Fruit fly (Drosophila melanogaster) whole organism, wandering third instar larva: Measurements from ENCODE around the gene CG43249.

Experiments used
- Abd-B ChIP-seq: fragments of >200 bp; optimal IDR thresholded peaks from 2 replicates; lab custom pipeline; 2017; ENCODE audit warnings: missing biosample characterization, missing genetic modification characterization
- CG32264 ChIP-seq: fragments of 200-800 bp; sonication (Bioruptor generic); optimal IDR thresholded peaks from 2 replicates; lab custom pipeline; 2016; ENCODE audit warnings: missing biosample characterization, missing genetic modification characterization
- CG9705 ChIP-seq: fragments of 200-800 bp; sonication (Bioruptor generic); optimal IDR thresholded peaks from 2 replicates; lab custom pipeline; 2018; ENCODE audit warnings: missing biosample characterization, mild to moderate bottlenecking, missing genetic modification characterization
- CrebA ChIP-seq: fragments of 200-800 bp; sonication (Bioruptor generic); optimal IDR thresholded peaks from 2 replicates; lab custom pipeline; 2016; ENCODE audit warnings: missing biosample characterization, mild to moderate bottlenecking, missing genetic modification characterization, borderline replicate concordance
- Dfd ChIP-seq: fragments of >200 bp; optimal IDR thresholded peaks from 2 replicates; lab custom pipeline; 2017; ENCODE audit warnings: missing biosample characterization, missing genetic modification characterization
- Dif ChIP-seq: fragments of 200-275, 200-300 bp; sonication (Bioruptor generic); optimal IDR thresholded peaks from 2 replicates; lab custom pipeline; 2018; ENCODE audit warnings: missing biosample characterization, missing genetic modification characterization; ENCODE audit not compliant: partially characterized antibody
- GATAd ChIP-seq: sonication (Bioruptor generic); optimal IDR thresholded peaks from 2 replicates; lab custom pipeline; 2016; ENCODE audit warnings: missing biosample characterization, missing genetic modification characterization
- HLH106 ChIP-seq: fragments of 200-800 bp; optimal IDR thresholded peaks from 3 replicates; lab custom pipeline; 2019; ENCODE audit warnings: missing biosample characterization, mild to moderate bottlenecking, missing genetic modification characterization, moderate library complexity
- Hr78 ChIP-seq: fragments of >200 bp; optimal IDR thresholded peaks from 2 replicates; lab custom pipeline; 2017; ENCODE audit warnings: missing biosample characterization, missing genetic modification characterization
- Hr83 ChIP-seq: fragments of 200-300 bp; sonication (Bioruptor generic); optimal IDR thresholded peaks from 2 replicates; lab custom pipeline; 2016; ENCODE audit warnings: missing biosample characterization, mild to moderate bottlenecking, missing genetic modification characterization, moderate library complexity; ENCODE audit not compliant: poor library complexity, severe bottlenecking
- Jra ChIP-seq: sonication (Bioruptor generic); optimal IDR thresholded peaks from 2 replicates; lab custom pipeline; 2016; ENCODE audit warnings: missing biosample characterization, missing genetic modification characterization
- Mio ChIP-seq: sonication (Bioruptor generic); optimal IDR thresholded peaks from 2 replicates; lab custom pipeline; 2016; ENCODE audit warnings: missing biosample characterization, missing genetic modification characterization
- Myc ChIP-seq: fragments of >200 bp; optimal IDR thresholded peaks from 2 replicates; lab custom pipeline; 2017
- N ChIP-seq: fragments of >200 bp; optimal IDR thresholded peaks from 2 replicates; lab custom pipeline; 2018; ENCODE audit warnings: missing biosample characterization, missing external identifiers, missing genetic modification characterization
- Vsx2 ChIP-seq: fragments of 200-300, 225-300 bp; sonication (Bioruptor generic); optimal IDR thresholded peaks from 2 replicates; lab custom pipeline; 2018; ENCODE audit warnings: missing biosample characterization, missing genetic modification characterization; ENCODE audit not compliant: partially characterized antibody
- br ChIP-seq: fragments of 200-800 bp; sonication (Bioruptor generic); optimal IDR thresholded peaks from 2 replicates; lab custom pipeline; 2016; ENCODE audit warnings: missing biosample characterization, missing genetic modification characterization
- brk ChIP-seq: fragments of 200-800 bp; sonication (Bioruptor generic); optimal IDR thresholded peaks from 2 replicates; lab custom pipeline; 2016; ENCODE audit warnings: missing biosample characterization, mild to moderate bottlenecking, missing genetic modification characterization
- dl ChIP-seq, 2 experiments: fragments of 175-275, 200-275 bp in 1 of 2; fragments of 200-275 bp in 1 of 2; sonication (Bioruptor generic); optimal IDR thresholded peaks; lab custom pipeline; 2018; ENCODE audit warnings: mild to moderate bottlenecking in 2 of 2, missing biosample characterization in 2 of 2, missing genetic modification characterization in 2 of 2, moderate library complexity in 2 of 2; ENCODE audit not compliant: partially characterized antibody in 2 of 2, insufficient read depth in 1 of 2
- ey ChIP-seq: fragments of 200-800 bp; sonication (Bioruptor generic); optimal IDR thresholded peaks from 2 replicates; lab custom pipeline; 2016; ENCODE audit warnings: missing biosample characterization, missing genetic modification characterization
- foxo ChIP-seq, 2 experiments: fragments of 200-800 bp; sonication (Bioruptor generic); optimal IDR thresholded peaks; 2 replicates in 1 of 2; 3 replicates in 1 of 2; lab custom pipeline; 2016 to 2017; ENCODE audit warnings: missing biosample characterization in 2 of 2, missing genetic modification characterization in 2 of 2
- fru ChIP-seq: fragments of 200-800 bp; sonication (Bioruptor generic); optimal IDR thresholded peaks from 3 replicates; lab custom pipeline; 2016; ENCODE audit warnings: missing biosample characterization, mild to moderate bottlenecking, missing genetic modification characterization
- h ChIP-seq: fragments of 200-800 bp; sonication (Bioruptor generic); optimal IDR thresholded peaks from 3 replicates; lab custom pipeline; 2016; ENCODE audit warnings: missing biosample characterization, mild to moderate bottlenecking, missing genetic modification characterization
- jim ChIP-seq: fragments of 175-275, 200-325 bp; sonication (Bioruptor generic); optimal IDR thresholded peaks from 2 replicates; lab custom pipeline; 2016; ENCODE audit warnings: missing biosample characterization, mild to moderate bottlenecking, missing genetic modification characterization
- lola ChIP-seq: fragments of >200 bp; optimal IDR thresholded peaks from 2 replicates; lab custom pipeline; 2017; ENCODE audit warnings: missing biosample characterization, missing genetic modification characterization
- psq ChIP-seq: fragments of 200-800 bp; sonication (Bioruptor generic); optimal IDR thresholded peaks from 3 replicates; lab custom pipeline; 2017; ENCODE audit warnings: missing biosample characterization, mild to moderate bottlenecking, missing genetic modification characterization, moderate library complexity
- rgr ChIP-seq: fragments of 200-800 bp; sonication (Bioruptor generic); optimal IDR thresholded peaks from 3 replicates; lab custom pipeline; 2016; ENCODE audit warnings: missing biosample characterization, mild to moderate bottlenecking, missing genetic modification characterization
- sv ChIP-seq: fragments of 200-800 bp; sonication (Bioruptor generic); optimal IDR thresholded peaks from 3 replicates; lab custom pipeline; 2016; ENCODE audit warnings: missing biosample characterization, missing genetic modification characterization
- usp ChIP-seq: fragments of >200 bp; optimal IDR thresholded peaks from 2 replicates; lab custom pipeline; 2017; ENCODE audit warnings: missing biosample characterization, missing genetic modification characterization

Gene CG43249

DNA sequence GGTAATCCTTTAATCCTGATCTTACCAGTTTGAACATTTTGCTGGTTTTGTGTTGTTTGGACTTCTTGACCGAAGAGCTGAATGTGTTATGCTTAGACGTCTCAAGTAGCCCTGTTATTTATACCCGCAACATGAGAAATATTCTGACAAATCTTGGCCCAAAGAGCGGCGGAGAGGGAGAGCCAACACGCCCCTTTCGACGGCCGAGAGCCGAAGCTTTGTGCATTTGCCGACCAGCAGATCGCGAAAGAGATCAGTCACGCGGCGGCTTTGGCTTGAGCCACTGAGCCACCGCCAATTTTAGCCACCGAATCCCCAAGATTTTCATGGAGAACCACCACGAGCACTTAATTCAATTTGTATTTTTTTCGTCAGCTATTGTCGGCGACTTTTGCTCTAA lies 8.6 kb upstream of the CG43249 start, which contains the start of gene CG4962:
Gene CG4962, minus strand, starts transcription at position 101 of the 400 bp plus-strand sequence.
- no peak for TF ChIP-seq Dif
- TF ChIP-seq HLH106: no peak
- no peak for TF ChIP-seq CrebA (GFP tag; lab: Kevin White, UChicago)
- no peak for TF ChIP-seq brk (GFP tag; lab: Kevin White, UChicago)
- TF ChIP-seq ey (GFP tag; lab: Kevin White, UChicago): no peak
- no peak for TF ChIP-seq br (GFP tag; lab: Kevin White, UChicago)
- TF ChIP-seq Hr83 (GFP tag; lab: Kevin White, UChicago): no peak
- TF ChIP-seq Vsx2 (GFP tag; lab: Kevin White, UChicago): no peak
- no peak for TF ChIP-seq Jra (GFP tag; lab: Kevin White, UChicago)
- TF ChIP-seq fru (GFP tag; lab: Kevin White, UChicago): no peak
- TF ChIP-seq dl (GFP tag; optimal IDR thresholded peaks at IDR 0.05; lab: Kevin White, UChicago; ENCODE audit: insufficient read depth in 1 of 2, partially characterized antibody in 2 of 2): no peak

DNA sequence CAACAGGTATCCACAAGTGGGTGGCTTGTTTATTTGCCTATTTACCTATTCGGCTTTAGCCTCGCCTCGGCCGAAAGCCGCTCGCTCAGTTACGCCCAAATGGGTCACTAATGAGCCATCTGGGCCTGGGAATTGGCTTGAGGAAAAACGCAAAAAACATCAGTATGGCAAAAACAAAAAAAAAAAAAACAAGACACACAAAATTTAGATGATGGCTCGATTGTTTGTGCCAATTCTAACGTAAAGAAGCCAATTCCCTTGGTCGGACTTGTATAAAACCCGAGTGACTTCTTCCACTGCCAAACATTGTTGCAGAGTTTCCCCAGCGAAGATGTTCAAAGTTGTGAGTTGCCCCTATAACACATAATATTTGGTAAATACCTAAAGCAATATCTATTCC lies 2.9 kb upstream of the CG43249 start, which contains the start of gene CG4982:
Gene CG4982, plus strand, starts transcription at position 301 of the 400 bp plus-strand sequence.
- TF ChIP-seq Hr83 (GFP tag; lab: Kevin White, UChicago) (no peak), CG32264 (GFP tag; lab: Kevin White, UChicago) (no peak), sv (GFP tag; lab: Kevin White, UChicago) (no peak)

DNA sequence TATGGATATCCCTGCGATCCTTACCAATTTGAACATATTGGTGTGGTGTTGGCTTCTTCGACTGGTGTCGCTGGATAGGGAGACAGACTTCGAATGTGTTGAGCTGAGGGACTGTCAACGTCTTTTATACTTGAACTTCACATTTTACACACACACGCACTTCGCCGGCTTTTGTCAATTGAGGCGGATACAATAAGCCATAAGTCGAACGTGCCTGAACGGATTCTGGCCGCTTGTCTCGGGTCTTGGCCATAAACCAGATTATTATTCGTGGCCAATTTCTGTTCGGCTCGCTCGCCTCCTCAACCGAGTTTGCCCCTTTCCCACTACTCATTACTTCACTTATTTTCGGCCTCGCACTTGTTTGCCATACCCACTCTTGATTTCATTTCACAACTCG lies 1.0 kb upstream of the CG43249 start, which contains the start of gene CG13044:
Gene CG13044, minus strand, starts transcription at position 101 of the 400 bp plus-strand sequence.
- no peak for TF ChIP-seq lola (GFP tag; lab: Kevin White, UChicago)
- no peak for TF ChIP-seq foxo (GFP tag; optimal IDR thresholded peaks at IDR 0.05; lab: Kevin White, UChicago)
- no peak for TF ChIP-seq Abd-B (GFP tag; lab: Kevin White, UChicago)
- TF ChIP-seq Dif: no peak
- TF ChIP-seq rgr (GFP tag; lab: Kevin White, UChicago): no peak
- no peak for TF ChIP-seq jim (GFP tag; lab: Kevin White, UChicago)
- TF ChIP-seq Mio (GFP tag; lab: Kevin White, UChicago): no peak
- TF ChIP-seq psq (GFP tag; lab: Kevin White, UChicago): no peak
- TF ChIP-seq Jra (GFP tag; lab: Kevin White, UChicago): no peak
- TF ChIP-seq CG9705 (GFP tag; lab: Kevin White, UChicago): no peak
- no peak for TF ChIP-seq HLH106
- no peak for TF ChIP-seq Hr83 (GFP tag; lab: Kevin White, UChicago)
- no peak for TF ChIP-seq CrebA (GFP tag; lab: Kevin White, UChicago)

DNA sequence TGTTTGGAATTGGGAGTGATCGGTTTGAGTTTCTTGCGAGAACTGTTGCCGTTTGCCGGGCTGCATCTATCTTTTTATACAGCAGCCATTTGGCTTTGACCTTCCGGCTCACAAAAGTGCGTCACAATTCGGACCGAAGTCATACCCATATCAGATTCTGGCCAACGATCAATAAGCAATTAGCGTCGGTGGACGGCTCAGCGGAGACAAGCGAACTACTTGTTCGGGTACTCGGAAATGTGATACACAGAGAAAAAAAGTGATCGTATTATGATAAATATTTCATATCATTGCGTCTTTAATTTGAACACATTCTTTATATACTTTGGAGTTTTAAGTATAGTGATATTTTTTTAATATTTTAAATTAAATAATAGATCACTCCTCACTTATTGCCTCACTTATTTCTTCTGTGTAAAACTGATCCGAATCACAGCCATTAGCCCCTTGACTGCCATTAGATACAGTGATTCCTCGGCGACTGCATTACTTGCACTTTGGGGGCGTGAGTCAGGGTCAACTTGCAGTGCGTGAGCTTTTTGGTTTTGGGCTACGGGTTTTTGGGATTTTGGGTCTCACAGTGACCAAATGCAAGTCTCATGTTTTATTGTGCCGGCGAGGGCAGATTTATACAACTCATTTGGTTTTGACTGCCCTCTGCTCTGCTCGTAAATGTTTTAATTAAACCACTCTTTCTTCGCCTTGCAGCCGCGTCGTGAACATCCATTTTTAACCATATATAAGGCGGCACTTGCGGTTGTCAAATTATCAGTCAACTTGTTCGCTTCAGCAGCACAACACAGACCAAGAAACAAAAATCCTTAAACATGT lies 2.0 kb downstream of the CG43249 start, which contains the start of the genes CG13043 and CG13063:
Gene CG13043, minus strand, starts transcription at position 51 of the 831 bp plus-strand sequence.
Gene CG13063, plus strand, starts transcription at position 781 of the 831 bp plus-strand sequence.
- TF ChIP-seq CG9705 (GFP tag; lab: Kevin White, UChicago) (no peak), lola (GFP tag; lab: Kevin White, UChicago) (no peak), Myc (lab: Kevin White, UChicago) (no peak), rgr (GFP tag; lab: Kevin White, UChicago) (no peak), Hr78 (GFP tag; lab: Kevin White, UChicago) (no peak), GATAd (GFP tag; lab: Kevin White, UChicago) (no peak), ey (GFP tag; lab: Kevin White, UChicago) (no peak), h (GFP tag; lab: Kevin White, UChicago) (no peak), dl (GFP tag; optimal IDR thresholded peaks at IDR 0.05; lab: Kevin White, UChicago; ENCODE audit: insufficient read depth in 1 of 2, partially characterized antibody in 2 of 2) (no peak), Dfd (GFP tag; lab: Kevin White, UChicago) (no peak), N (no peak), Hr83 (GFP tag; lab: Kevin White, UChicago) (no peak), CG32264 (GFP tag; lab: Kevin White, UChicago) (no peak), sv (GFP tag; lab: Kevin White, UChicago) (no peak), Abd-B (GFP tag; lab: Kevin White, UChicago) (no peak), usp (GFP tag; lab: Kevin White, UChicago) (no peak)
